Fruit fly (Drosophila melanogaster) whole organism, prepupa: Measurements from ENCODE around the gene tkv.

Experiments
- Blimp-1 ChIP-seq: fragments of 200-800 bp; sonication (Bioruptor generic); optimal IDR thresholded peaks from 3 replicates; lab custom pipeline; 2017; ENCODE audit warnings: missing biosample characterization, missing genetic modification characterization, mild to moderate bottlenecking, moderate library complexity, missing genetic modification reagents
- CG10631 ChIP-seq: fragments of 200-800 bp; sonication (Bioruptor generic); optimal IDR thresholded peaks from 2 replicates; lab custom pipeline; 2016; ENCODE audit warnings: missing biosample characterization, missing genetic modification characterization
- CG10669 ChIP-seq: fragments of 200-800 bp; sonication (Bioruptor generic); optimal IDR thresholded peaks from 3 replicates; lab custom pipeline; 2018; ENCODE audit warnings: missing biosample characterization, mild to moderate bottlenecking, missing genetic modification characterization, moderate library complexity
- CG11762 ChIP-seq: fragments of 200-800 bp; sonication (Bioruptor generic); optimal IDR thresholded peaks from 3 replicates; lab custom pipeline; 2016; ENCODE audit warnings: missing biosample characterization, missing genetic modification characterization; ENCODE audit not compliant: insufficient read depth
- CG11902 ChIP-seq: fragments of 200-800 bp; sonication (Bioruptor generic); optimal IDR thresholded peaks from 3 replicates; lab custom pipeline; 2016; ENCODE audit warnings: missing biosample characterization, missing genetic modification characterization
- CG3032 ChIP-seq: fragments of 200-800 bp; optimal IDR thresholded peaks from 2 replicates; lab custom pipeline; 2019; ENCODE audit warnings: missing biosample characterization, mild to moderate bottlenecking, missing genetic modification characterization, moderate library complexity
- CG31627 ChIP-seq: fragments of 200-800 bp; sonication (Bioruptor generic); optimal IDR thresholded peaks from 3 replicates; lab custom pipeline; 2016; ENCODE audit warnings: missing biosample characterization, missing genetic modification characterization
- CG34406 ChIP-seq: fragments of 200-800 bp; sonication (Bioruptor generic); optimal IDR thresholded peaks from 3 replicates; lab custom pipeline; 2016; ENCODE audit warnings: missing biosample characterization, missing genetic modification characterization
- CG3919 ChIP-seq: fragments of 200-800 bp; sonication (Bioruptor generic); optimal IDR thresholded peaks from 3 replicates; lab custom pipeline; 2016; ENCODE audit warnings: missing biosample characterization, missing genetic modification characterization
- CG4318 ChIP-seq: fragments of 200-800 bp; sonication (Bioruptor generic); optimal IDR thresholded peaks from 3 replicates; lab custom pipeline; 2017; ENCODE audit warnings: missing biosample characterization, mild to moderate bottlenecking, missing genetic modification characterization
- CG6163 ChIP-seq: fragments of 200-800 bp; sonication (Bioruptor generic); IDR thresholded peaks from 3 replicates; pipeline ENCODE4 v1.3.6; 2022; ENCODE audit warnings: missing biosample characterization, missing genetic modification characterization
- CG6276 ChIP-seq: fragments of 200-800 bp; sonication (Bioruptor generic); optimal IDR thresholded peaks from 2 replicates; lab custom pipeline; 2017; ENCODE audit warnings: missing biosample characterization, mild to moderate bottlenecking, missing genetic modification characterization
- CG6792 ChIP-seq: fragments of 200-800 bp; sonication (Bioruptor generic); optimal IDR thresholded peaks from 3 replicates; lab custom pipeline; 2016; ENCODE audit warnings: missing biosample characterization, missing genetic modification characterization
- CG6808 ChIP-seq: fragments of 200-800 bp; sonication (Bioruptor generic); optimal IDR thresholded peaks from 3 replicates; lab custom pipeline; 2017; ENCODE audit warnings: missing biosample characterization, missing genetic modification characterization, mild to moderate bottlenecking, moderate library complexity, missing genetic modification reagents
- CG6854 ChIP-seq: fragments of 200-800 bp; sonication (Bioruptor generic); optimal IDR thresholded peaks from 2 replicates; lab custom pipeline; 2017; ENCODE audit warnings: missing biosample characterization, mild to moderate bottlenecking, missing genetic modification characterization
- CG8119 ChIP-seq: fragments of 200-800 bp; sonication (Bioruptor generic); IDR thresholded peaks from 3 replicates; pipeline ENCODE4 v1.3.6; 2022; ENCODE audit warnings: missing biosample characterization, missing genetic modification characterization
- CG8632 ChIP-seq: fragments of 200-800 bp; sonication (Bioruptor generic); optimal IDR thresholded peaks from 3 replicates; lab custom pipeline; 2016; ENCODE audit warnings: missing biosample characterization, missing genetic modification characterization
- CG9139 ChIP-seq: fragments of 200-800 bp; sonication (Bioruptor generic); optimal IDR thresholded peaks from 3 replicates; lab custom pipeline; 2017; ENCODE audit warnings: missing biosample characterization, mild to moderate bottlenecking, missing genetic modification characterization
- Eip78C ChIP-seq: fragments of 200-800 bp; sonication (Bioruptor generic); peaks from one replicate; lab custom pipeline; 2016; ENCODE audit warnings: missing biosample characterization, missing genetic modification characterization
- Eip93F ChIP-seq: fragments of 200-800 bp; sonication (Bioruptor generic); optimal IDR thresholded peaks from 2 replicates; lab custom pipeline; 2016; ENCODE audit warnings: missing biosample characterization, mild to moderate bottlenecking, missing genetic modification characterization
- Gug ChIP-seq: fragments of 200-800 bp; sonication (Bioruptor generic); IDR thresholded peaks from 2 replicates; pipeline ENCODE4 v1.3.6; 2022; ENCODE audit warnings: missing biosample characterization, missing genetic modification characterization
- Hr38 ChIP-seq: sonication (Bioruptor generic); optimal IDR thresholded peaks from 2 replicates; lab custom pipeline; 2016; ENCODE audit warnings: missing biosample characterization, missing genetic modification characterization
- Hr4 ChIP-seq: fragments of 200-800 bp; sonication (Bioruptor generic); optimal IDR thresholded peaks from 3 replicates; lab custom pipeline; 2016; ENCODE audit warnings: missing biosample characterization, missing genetic modification characterization
- OdsH ChIP-seq: fragments of 200-800 bp; sonication (Bioruptor generic); optimal IDR thresholded peaks from 3 replicates; lab custom pipeline; 2016; ENCODE audit warnings: missing biosample characterization, missing genetic modification characterization
- Sox102F ChIP-seq: fragments of 200-800 bp; sonication (Bioruptor generic); optimal IDR thresholded peaks from 2 replicates; lab custom pipeline; 2016; ENCODE audit warnings: missing biosample characterization, mild to moderate bottlenecking, missing genetic modification characterization
- Sox14 ChIP-seq: fragments of 200-800 bp; sonication (Bioruptor generic); optimal IDR thresholded peaks from 3 replicates; lab custom pipeline; 2016; ENCODE audit warnings: missing biosample characterization, missing genetic modification characterization
- achi ChIP-seq: fragments of 200-800 bp; sonication (Bioruptor generic); optimal IDR thresholded peaks from 3 replicates; lab custom pipeline; 2016; ENCODE audit warnings: missing biosample characterization, missing genetic modification characterization
- dsx ChIP-seq: fragments of 200-800 bp; optimal IDR thresholded peaks from 3 replicates; lab custom pipeline; 2019; ENCODE audit warnings: missing biosample characterization, mild to moderate bottlenecking, missing genetic modification characterization, moderate library complexity; ENCODE audit not compliant: poor library complexity, severe bottlenecking
- esn ChIP-seq: fragments of 200-800 bp; sonication (Bioruptor generic); optimal IDR thresholded peaks from 2 replicates; lab custom pipeline; 2016; ENCODE audit warnings: missing biosample characterization, mild to moderate bottlenecking, missing genetic modification characterization, moderate library complexity
- fd85E ChIP-seq: fragments of 200-800 bp; sonication (Bioruptor generic); optimal IDR thresholded peaks from 3 replicates; lab custom pipeline; 2016; ENCODE audit warnings: missing biosample characterization, missing genetic modification characterization
- fkh ChIP-seq: fragments of 200-800 bp; sonication (Bioruptor generic); optimal IDR thresholded peaks from 3 replicates; lab custom pipeline; 2017; ENCODE audit warnings: missing biosample characterization, mild to moderate bottlenecking, missing genetic modification characterization, moderate library complexity
- lz ChIP-seq: fragments of 200-800 bp; sonication (Bioruptor generic); optimal IDR thresholded peaks from 3 replicates; lab custom pipeline; 2016; ENCODE audit warnings: missing biosample characterization, missing genetic modification characterization
- net ChIP-seq: fragments of 200-800 bp; sonication (Bioruptor generic); optimal IDR thresholded peaks from 3 replicates; lab custom pipeline; 2016; ENCODE audit warnings: missing biosample characterization, missing genetic modification characterization
- pdm3 ChIP-seq: fragments of 200-800 bp; sonication (Bioruptor generic); optimal IDR thresholded peaks from 3 replicates; lab custom pipeline; 2016; ENCODE audit warnings: missing biosample characterization, missing genetic modification characterization
- salr ChIP-seq, 2 experiments: fragments of 200-800 bp; sonication (Bioruptor generic); optimal IDR thresholded peaks; 3 replicates each; lab custom pipeline; 2016 to 2018; ENCODE audit warnings: missing biosample characterization in 2 of 2, missing genetic modification characterization in 2 of 2, mild to moderate bottlenecking in 1 of 2
- svp ChIP-seq: fragments of 200-800 bp; sonication (Bioruptor generic); peaks from one replicate; lab custom pipeline; 2016; ENCODE audit warnings: missing biosample characterization, missing genetic modification characterization
- topi ChIP-seq: fragments of 200-800 bp; sonication (Bioruptor generic); optimal IDR thresholded peaks from 3 replicates; lab custom pipeline; 2016; ENCODE audit warnings: missing biosample characterization, missing genetic modification characterization

Gene tkv

DNA sequence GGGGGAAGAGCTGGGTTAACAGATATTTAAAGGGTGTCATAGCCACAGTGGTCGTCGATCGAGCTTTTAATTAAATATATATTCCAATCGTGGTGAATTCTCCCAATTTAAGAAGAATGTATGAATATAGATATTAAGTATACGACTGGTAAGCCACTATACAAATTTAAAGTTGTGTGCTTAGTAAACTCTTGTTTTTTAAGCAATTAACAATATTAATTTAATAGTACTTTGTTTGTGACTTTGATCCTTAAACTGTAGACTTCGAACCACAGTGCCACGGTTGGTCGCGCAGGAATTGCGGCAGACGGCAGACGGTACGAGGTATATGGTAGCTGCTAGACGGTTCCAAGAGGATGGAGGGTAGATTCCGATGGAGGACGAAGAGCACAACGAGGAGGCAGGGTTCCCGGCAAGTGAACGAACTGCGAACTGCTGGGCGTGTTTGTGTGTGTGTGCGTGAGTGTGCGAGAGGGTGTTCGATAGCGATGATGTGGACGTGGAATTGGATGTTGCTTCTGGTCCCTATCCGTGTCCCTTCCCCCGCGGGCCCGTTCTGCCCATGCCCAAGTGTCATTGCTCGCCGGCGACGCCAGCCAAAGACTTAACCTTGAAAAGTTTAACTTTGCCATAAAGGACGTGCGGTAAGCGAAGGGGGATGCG is 16.5 kb upstream of the tkv start (continued):
- TF ChIP-seq CG3032 (tag; lab: Kevin White, UChicago) (peak; percentile 97), fkh (GFP tag; lab: Kevin White, UChicago) (no peak), CG6276 (GFP tag; lab: Kevin White, UChicago) (peak; percentile 50), CG10669 (GFP tag; lab: Kevin White, UChicago) (peak; percentile 96), Eip93F (GFP tag; lab: Kevin White, UChicago) (no peak), Gug (GFP tag; lab: Robert Waterston, UW) (peak; percentile 24; the same call in 1 of the 2 replicates), net (GFP tag; lab: Kevin White, UChicago) (peak; percentile 70), achi (GFP tag; lab: Kevin White, UChicago) (peak; percentile 86), Sox14 (GFP tag; lab: Kevin White, UChicago) (peak; percentile 88), topi (GFP tag; lab: Kevin White, UChicago) (peak; percentile 88), CG11902 (peak; percentile 70), pdm3 (GFP tag; lab: Kevin White, UChicago) (peak; percentile 79), CG34406 (GFP tag; lab: Kevin White, UChicago) (peak; percentile 82), Sox102F (GFP tag; lab: Kevin White, UChicago) (peak; percentile 79), CG6854 (peak; percentile 77), CG8119 (peak; percentile 79), Hr38 (GFP tag; lab: Kevin White, UChicago) (no peak), salr (GFP tag; optimal IDR thresholded peaks at IDR 0.05; lab: Kevin White, UChicago) (peak; percentile 62 to 82)

DNA sequence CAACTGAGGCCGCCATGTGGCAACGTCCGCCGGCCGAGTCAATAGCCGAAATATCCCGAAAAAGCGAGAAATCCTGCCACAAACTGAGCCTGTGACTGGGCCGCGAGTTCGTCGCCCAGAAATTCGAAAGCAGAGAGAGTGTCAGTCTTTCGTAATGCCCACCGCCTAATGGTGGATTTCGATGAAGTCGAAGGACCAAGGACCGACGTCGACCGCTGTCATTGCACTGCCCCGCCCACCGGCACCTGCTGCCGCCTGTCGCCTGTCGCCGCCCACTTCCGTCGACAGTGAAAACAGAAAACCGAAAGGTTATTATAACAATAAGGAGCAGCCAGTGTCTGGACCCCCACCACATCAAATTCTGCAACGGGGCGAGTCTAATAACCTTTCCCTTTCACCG is 15.4 kb upstream of the tkv start:
- no peak for TF ChIP-seq lz (GFP tag; lab: Kevin White, UChicago)
- TF ChIP-seq Gug (GFP tag; lab: Robert Waterston, UW): no peak
- TF ChIP-seq CG8632: no peak
- TF ChIP-seq pdm3 (GFP tag; lab: Kevin White, UChicago): no peak
- TF ChIP-seq OdsH (GFP tag; lab: Kevin White, UChicago): no peak
- TF ChIP-seq CG6163 (GFP tag; lab: Robert Waterston, UW): 0 out of 3 replicates have a peak, but pooled peaks have one; percentile 14
- TF ChIP-seq CG4318 (GFP tag; lab: Kevin White, UChicago): no peak
- TF ChIP-seq fd85E (GFP tag; lab: Kevin White, UChicago): no peak
- TF ChIP-seq CG6854: no peak
- TF ChIP-seq CG10631 (GFP tag; lab: Kevin White, UChicago): no peak
- no peak for TF ChIP-seq CG31627
- peak; percentile 4 for TF ChIP-seq svp (GFP tag; lab: Kevin White, UChicago)
- TF ChIP-seq, all 60 proteins: peak for 2

DNA sequence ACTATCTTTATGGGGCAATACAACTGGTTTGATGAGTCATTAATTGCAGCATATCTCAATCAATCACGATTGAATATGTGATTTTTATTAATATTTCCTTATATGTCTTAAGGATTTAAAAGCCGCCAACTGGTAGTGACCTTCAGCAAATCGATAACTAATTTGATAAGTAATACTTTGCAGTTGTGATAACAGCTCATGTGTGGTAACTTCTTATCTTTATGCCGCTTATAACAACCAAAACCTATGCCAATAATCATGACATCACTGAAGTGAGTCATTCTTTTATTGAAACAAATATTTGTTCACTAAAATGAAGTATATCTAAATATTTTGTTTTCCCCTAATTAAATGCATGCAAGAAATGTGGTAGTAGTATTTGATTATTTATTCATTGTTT is 14.7 kb upstream of the tkv start:
- no peak for TF ChIP-seq CG3919 (GFP tag; lab: Kevin White, UChicago)
- TF ChIP-seq CG6163 (GFP tag; lab: Robert Waterston, UW): no peak
- TF ChIP-seq esn (GFP tag; lab: Kevin White, UChicago): no peak
- TF ChIP-seq CG6792 (GFP tag; lab: Kevin White, UChicago): no peak
- TF ChIP-seq CG9139 (GFP tag; lab: Kevin White, UChicago): no peak
- TF ChIP-seq Blimp-1 (GFP tag; lab: Kevin White, UChicago): no peak
- TF ChIP-seq CG8119: no peak
- no peak for TF ChIP-seq Hr38 (GFP tag; lab: Kevin White, UChicago)
- no peak for TF ChIP-seq dsx (GFP tag; lab: Kevin White, UChicago)
- TF ChIP-seq CG11762 (GFP tag; lab: Kevin White, UChicago): no peak
- no peak for TF ChIP-seq Eip78C (GFP tag; lab: Kevin White, UChicago)
- no peak for TF ChIP-seq Hr4 (GFP tag; lab: Kevin White, UChicago)
- no peak for TF ChIP-seq CG6808 (GFP tag; lab: Kevin White, UChicago)
- TF ChIP-seq salr (GFP tag; optimal IDR thresholded peaks at IDR 0.05; lab: Kevin White, UChicago): no peak
